Fruit fly (Drosophila melanogaster) Kc167 (cell line): ENCODE data around the gene Ac76E.

Experiments used
- Myc ChIP-seq: fragments of >200 bp; optimal IDR thresholded peaks from 2 replicates; lab custom pipeline; 2017; ENCODE audit warnings: missing external identifiers
- Sin3A ChIP-seq: fragments of >200 bp; optimal IDR thresholded peaks from 2 replicates; lab custom pipeline; 2018; ENCODE audit warnings: missing external identifiers
- h ChIP-seq: fragments of >200 bp; optimal IDR thresholded peaks from 3 replicates; lab custom pipeline; 2018; ENCODE audit warnings: missing external identifiers
- insv ChIP-seq: fragments of >200 bp; optimal IDR thresholded peaks from 3 replicates; lab custom pipeline; 2018; ENCODE audit warnings: missing external identifiers
- psq ChIP-seq: fragments of >200 bp; optimal IDR thresholded peaks from 2 replicates; lab custom pipeline; 2017; ENCODE audit warnings: missing external identifiers
- ttk ChIP-seq: sonication (Bioruptor generic); optimal IDR thresholded peaks from 2 replicates; lab custom pipeline; 2017; ENCODE audit warnings: missing external identifiers

Gene Ac76E

DNA sequence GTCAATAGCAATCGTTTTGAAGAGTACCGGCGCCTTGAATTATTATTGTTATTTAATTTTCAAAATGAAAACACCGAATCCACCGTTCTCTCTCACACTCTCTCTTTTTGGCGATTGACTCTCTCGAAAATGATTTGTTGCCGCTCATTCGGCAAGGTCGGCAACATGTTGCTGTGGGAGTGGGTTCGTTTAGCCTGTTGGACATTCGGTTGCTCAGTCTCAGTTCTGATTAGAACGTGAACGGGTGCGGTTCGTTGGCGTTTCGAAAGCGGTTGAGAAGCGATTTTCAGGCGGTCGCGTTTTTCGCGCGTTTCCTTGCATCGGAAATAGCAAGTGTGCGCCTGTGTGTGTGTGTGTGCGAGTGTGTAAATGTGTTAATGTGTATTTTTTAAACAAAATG, at the start of gene Ac76E:
Gene Ac76E, plus strand, starts transcription at position 264 of the 400 bp plus-strand sequence.
- TF ChIP-seq ttk (lab: Kevin White, UChicago) (no peak), insv (no peak), Sin3A (no peak), h (lab: Kevin White, UChicago) (no peak), psq (lab: Kevin White, UChicago) (no peak), Myc (lab: Kevin White, UChicago) (no peak)

dm6 chr3L:19895556-19895995, 43.5 kb upstream of the Ac76E start:
- TF ChIP-seq h (lab: Kevin White, UChicago), result no peak
- no peak for TF ChIP-seq ttk (lab: Kevin White, UChicago)
- no peak for TF ChIP-seq Sin3A
- TF ChIP-seq Myc (lab: Kevin White, UChicago), result no peak
- no peak for TF ChIP-seq insv
- no peak for TF ChIP-seq psq (lab: Kevin White, UChicago)

- no peak for TF ChIP-seq h (lab: Kevin White, UChicago)
- no peak for TF ChIP-seq insv
- TF ChIP-seq Myc (lab: Kevin White, UChicago), result no peak
- no peak for TF ChIP-seq psq (lab: Kevin White, UChicago)
- TF ChIP-seq ttk (lab: Kevin White, UChicago), result no peak
Measured at dm6 chr3L:19896280-19896891, 42.7 kb upstream of the Ac76E start.

dm6 chr3L:19896892-19897684, 42.0 kb upstream of the Ac76E start:
- TF ChIP-seq psq (lab: Kevin White, UChicago), result no peak
- no peak for TF ChIP-seq h (lab: Kevin White, UChicago)

DNA sequence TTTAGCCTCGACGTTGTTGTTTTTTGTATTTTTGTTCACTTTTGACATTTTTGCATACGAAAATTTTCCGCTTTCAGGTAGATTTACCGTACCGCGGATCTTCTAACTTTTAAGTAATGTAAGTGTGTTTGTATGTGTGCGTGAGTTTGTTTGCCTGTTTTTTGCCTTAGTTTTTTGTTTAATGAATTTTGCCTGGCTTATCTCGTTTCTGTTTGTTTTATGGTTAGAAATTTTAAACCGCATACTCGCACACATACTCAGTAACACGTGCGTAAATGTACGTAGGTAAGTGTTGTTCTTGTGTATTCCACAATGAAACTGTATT, 41.4 kb upstream of the Ac76E start:
- TF ChIP-seq psq (lab: Kevin White, UChicago) (no peak), insv (no peak), Myc (lab: Kevin White, UChicago) (no peak), h (lab: Kevin White, UChicago) (no peak), ttk (lab: Kevin White, UChicago) (no peak), Sin3A (no peak)

- no peak for TF ChIP-seq h (lab: Kevin White, UChicago)
- no peak for TF ChIP-seq ttk (lab: Kevin White, UChicago)
- no peak for TF ChIP-seq Myc (lab: Kevin White, UChicago)
- no peak for TF ChIP-seq Sin3A
- TF ChIP-seq psq (lab: Kevin White, UChicago), result no peak
- no peak for TF ChIP-seq insv
Measured at dm6 chr3L:19898547-19899282, 40.4 kb upstream of the Ac76E start.

- TF ChIP-seq insv, result no peak
- TF ChIP-seq h (lab: Kevin White, UChicago), result no peak
- no peak for TF ChIP-seq psq (lab: Kevin White, UChicago)
- no peak for TF ChIP-seq Sin3A
- TF ChIP-seq ttk (lab: Kevin White, UChicago), result no peak
- TF ChIP-seq Myc (lab: Kevin White, UChicago), result no peak
Measured at dm6 chr3L:19899308-19899927, 39.7 kb upstream of the Ac76E start.

- TF ChIP-seq Myc (lab: Kevin White, UChicago) (no peak), insv (no peak), Sin3A (no peak), psq (lab: Kevin White, UChicago) (no peak), ttk (lab: Kevin White, UChicago) (no peak), h (lab: Kevin White, UChicago) (no peak)
Measured at dm6 chr3L:19900184-19901089, 38.6 kb upstream of the Ac76E start.

dm6 chr3L:19901486-19902255, 37.4 kb upstream of the Ac76E start:
- no peak for TF ChIP-seq insv
- no peak for TF ChIP-seq h (lab: Kevin White, UChicago)
- TF ChIP-seq psq (lab: Kevin White, UChicago), result no peak
- no peak for TF ChIP-seq Myc (lab: Kevin White, UChicago)
- TF ChIP-seq Sin3A, result no peak
- no peak for TF ChIP-seq ttk (lab: Kevin White, UChicago)
